Worm (Caenorhabditis elegans) whole organism, L2 larva: Measurements from ENCODE around the gene F46G10.4.

Source experiments
- Y55F3AM.14 ChIP-seq: fragments of 200-800 bp; sonication (Bioruptor generic); optimal IDR thresholded peaks from 2 replicates; lab custom pipeline; 2018; ENCODE audit warnings: mild to moderate bottlenecking, missing genetic modification characterization, missing compliant biosample characterization
- ZK546.5 ChIP-seq: sonication (generic microtip); optimal IDR thresholded peaks from 2 replicates; lab custom pipeline; 2017; ENCODE audit warnings: missing biosample characterization, missing genetic modification characterization
- ama-1 ChIP-seq: fragments of 150-350 bp; optimal IDR thresholded peaks from 2 replicates; lab custom pipeline; 2018; ENCODE audit warnings: inconsistent platforms
- lin-11 ChIP-seq: fragments of 150-350 bp; sonication (generic microtip); optimal IDR thresholded peaks from 2 replicates; lab custom pipeline; 2014; ENCODE audit warnings: missing biosample characterization, missing genetic modification characterization, inconsistent platforms, mixed read lengths
- lin-13 ChIP-seq: fragments of 150-350 bp; optimal IDR thresholded peaks from 2 replicates; lab custom pipeline; 2014; ENCODE audit warnings: missing biosample characterization, missing genetic modification reagents, missing genetic modification characterization
- lin-39 ChIP-seq: fragments of 150-350 bp; optimal IDR thresholded peaks from 2 replicates; lab custom pipeline; 2014; ENCODE audit warnings: missing biosample characterization, missing genetic modification reagents, missing genetic modification characterization
- peb-1 ChIP-seq: fragments of 150-350 bp; optimal IDR thresholded peaks from 2 replicates; lab custom pipeline; 2014; ENCODE audit warnings: missing biosample characterization, missing genetic modification characterization
- snpc-4 ChIP-seq: fragments of 150-350 bp; optimal IDR thresholded peaks from 2 replicates; lab custom pipeline; 2014; ENCODE audit warnings: missing biosample characterization, missing genetic modification characterization

DNA sequence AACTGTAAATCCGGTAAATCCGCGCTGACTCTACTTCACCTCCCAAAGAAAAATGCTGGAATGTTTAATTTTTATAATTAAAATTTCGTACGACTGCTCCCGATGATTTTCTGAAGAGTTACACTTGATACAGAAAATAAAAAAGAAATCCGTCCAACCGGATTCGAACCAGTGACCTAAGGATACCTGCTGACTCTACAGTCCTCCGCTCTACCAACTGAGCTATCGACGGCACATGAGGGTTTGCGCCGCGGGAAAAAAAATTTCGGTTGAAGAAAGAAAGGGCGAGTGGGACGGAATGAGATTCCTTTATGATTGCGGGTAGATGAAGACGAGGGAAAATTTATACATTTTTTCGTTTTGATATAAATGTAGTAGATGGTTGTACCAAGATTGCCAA is 49.2 kb upstream of the F46G10.4 start:
- TF ChIP-seq ama-1 (lab: Kevin White, UChicago) (no peak), ZK546.5 (tag; lab: Kevin White, UChicago) (no peak), lin-13 (no peak), peb-1 (tag; lab: Kevin White, UChicago) (no peak), lin-11 (tag; lab: Kevin White, UChicago) (no peak), Y55F3AM.14 (GFP tag; lab: Kevin White, UChicago) (no peak), snpc-4 (tag; lab: Kevin White, UChicago) (no peak), lin-39 (tag; lab: Kevin White, UChicago) (no peak)
